Worm (Caenorhabditis elegans): ENCODE measurements around the gene cct-7.
A peak's percentile ranks its signal among the peaks of the same experiment; 100 is the strongest.

The cct-7 gene

DNA sequence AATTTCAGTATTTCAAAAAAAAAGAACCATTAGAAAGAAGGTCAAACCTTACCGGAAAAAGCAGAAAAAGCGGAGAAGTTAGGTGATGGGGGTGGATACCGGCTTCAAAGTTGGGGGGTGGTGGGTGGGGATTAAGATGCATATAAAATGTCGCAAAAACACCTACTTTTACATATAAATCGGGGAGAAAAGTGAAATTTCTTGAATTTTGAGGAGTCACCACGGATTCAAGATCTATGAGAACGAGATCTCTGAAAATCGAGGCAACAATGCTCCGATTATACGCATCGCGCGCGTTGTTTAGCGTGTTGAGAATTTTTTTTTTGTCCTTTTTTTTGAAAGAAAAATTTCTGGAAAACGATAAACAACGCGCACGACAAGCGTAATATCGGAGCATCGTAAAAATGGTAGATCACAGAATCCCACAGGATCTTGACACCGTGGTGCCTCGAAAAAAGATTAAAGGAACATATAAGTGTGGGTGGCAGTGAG lies 3.5 kb downstream of the cct-7 start (continued):
- no peak for TF ChIP-seq fkh-10 (GFP tag; optimal IDR thresholded peaks at IDR 0.05)
- no peak for TF ChIP-seq ceh-9 (tag; optimal IDR thresholded peaks at IDR 0.05)
- no peak for TF ChIP-seq ceh-18 (tag; optimal IDR thresholded peaks at IDR 0.05)
- no peak for TF ChIP-seq sox-2 (GFP tag; IDR thresholded peaks at IDR 0.05)
- peak; percentile 31 for TF ChIP-seq ets-4 (tag; optimal IDR thresholded peaks at IDR 0.05)
- TF ChIP-seq hlh-6 (tag; optimal IDR thresholded peaks at IDR 0.05), result no peak
- TF ChIP-seq tbx-2 (tag; optimal IDR thresholded peaks at IDR 0.05), result peak; percentile 57
- no peak for TF ChIP-seq che-1 (tag; optimal IDR thresholded peaks at IDR 0.05)
- TF ChIP-seq unc-3 (GFP tag; conservative IDR thresholded peaks at IDR 0.05), result no peak
- no peak for TF ChIP-seq unc-3 (tag; optimal IDR thresholded peaks at IDR 0.05)
- TF ChIP-seq sox-4 (tag; optimal IDR thresholded peaks at IDR 0.05), result peak; percentile 15
- peak; percentile 24 for TF ChIP-seq pha-2 (tag; optimal IDR thresholded peaks at IDR 0.05)
- TF ChIP-seq hlh-8 (tag; optimal IDR thresholded peaks at IDR 0.05), result no peak
- TF ChIP-seq ceh-30 (tag; optimal IDR thresholded peaks at IDR 0.05), result no peak
- TF ChIP-seq nfya-1 (tag; optimal IDR thresholded peaks at IDR 0.05), result no peak
- TF ChIP-seq fax-1 (tag; optimal IDR thresholded peaks at IDR 0.05), result peak; percentile 9
- peak; percentile 21 for TF ChIP-seq F13H6.1 (tag; optimal IDR thresholded peaks at IDR 0.05)
- TF ChIP-seq ceh-24 (tag; optimal IDR thresholded peaks at IDR 0.05), result no peak
- TF ChIP-seq ahr-1 (tag; optimal IDR thresholded peaks at IDR 0.05), result peak; percentile 11
- peak; percentile 14 for TF ChIP-seq tbx-7 (tag; optimal IDR thresholded peaks at IDR 0.05)
- no peak for TF ChIP-seq ceh-19 (GFP tag; optimal IDR thresholded peaks at IDR 0.05)
- TF ChIP-seq ceh-14 (tag; optimal IDR thresholded peaks at IDR 0.05), result no peak
- no peak for TF ChIP-seq ceh-48 (tag; optimal IDR thresholded peaks at IDR 0.05)
- TF ChIP-seq elt-4 (tag; optimal IDR thresholded peaks at IDR 0.05), result no peak
- TF ChIP-seq hlh-13 (GFP tag; optimal IDR thresholded peaks at IDR 0.05), result no peak
- TF ChIP-seq K09A11.1 (tag; optimal IDR thresholded peaks at IDR 0.05; ENCODE audit: insufficient read depth), result no peak
- no peak for TF ChIP-seq npax-4 (tag; optimal IDR thresholded peaks at IDR 0.05)
- peak; percentile 26 for TF ChIP-seq ztf-16 (tag; optimal IDR thresholded peaks at IDR 0.05)
- TF ChIP-seq odd-2 (tag; optimal IDR thresholded peaks at IDR 0.05), result no peak
- no peak for TF ChIP-seq gmeb-2 (tag; optimal IDR thresholded peaks at IDR 0.05)
- no peak for TF ChIP-seq T23F11.4 (GFP tag; optimal IDR thresholded peaks at IDR 0.05)
- TF ChIP-seq C08G9.2 (tag; optimal IDR thresholded peaks at IDR 0.05), result peak; percentile 54
- TF ChIP-seq unc-86 (tag; optimal IDR thresholded peaks at IDR 0.05), result no peak
- TF ChIP-seq K02D7.2 (tag; optimal IDR thresholded peaks at IDR 0.05), result peak; percentile 24
- TF ChIP-seq ref-2 (tag; optimal IDR thresholded peaks at IDR 0.05), result peak; percentile 46
- TF ChIP-seq ama-1 (optimal IDR thresholded peaks at IDR 0.05), result peak; percentile 77
- TF ChIP-seq ceh-2 (tag; optimal IDR thresholded peaks at IDR 0.05), result peak; percentile 24

DNA sequence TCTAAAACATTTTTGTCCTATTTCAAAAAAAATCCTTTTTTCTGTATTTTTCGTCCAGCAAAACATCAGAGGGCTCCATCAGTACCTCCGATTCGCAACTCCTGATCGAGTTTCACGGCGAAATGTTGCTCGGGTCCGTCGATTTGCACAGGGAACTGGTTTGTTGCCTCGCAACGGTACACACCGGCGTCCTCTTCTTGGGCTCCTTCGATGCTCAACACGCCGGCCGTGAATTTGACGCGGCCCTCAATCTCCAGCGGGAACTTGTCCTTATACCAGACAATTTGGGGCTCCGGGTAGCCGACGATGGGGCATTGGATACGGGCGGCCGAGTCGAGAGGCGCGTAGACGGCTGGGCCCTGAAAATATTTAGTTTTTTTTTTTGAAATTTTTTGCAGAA lies 6.0 kb downstream of the cct-7 start:
- TF ChIP-seq lim-6 (tag; optimal IDR thresholded peaks at IDR 0.05) (no peak), pha-2 (tag; optimal IDR thresholded peaks at IDR 0.05) (no peak), C08G9.2 (tag; optimal IDR thresholded peaks at IDR 0.05) (no peak), unc-86 (tag; optimal IDR thresholded peaks at IDR 0.05) (no peak), fax-1 (tag; optimal IDR thresholded peaks at IDR 0.05) (no peak), T23F11.4 (GFP tag; optimal IDR thresholded peaks at IDR 0.05) (no peak), rnt-1 (tag; optimal IDR thresholded peaks at IDR 0.05) (no peak), che-1 (tag; optimal IDR thresholded peaks at IDR 0.05) (no peak), sdc-2 (tag; optimal IDR thresholded peaks at IDR 0.05) (no peak)

DNA sequence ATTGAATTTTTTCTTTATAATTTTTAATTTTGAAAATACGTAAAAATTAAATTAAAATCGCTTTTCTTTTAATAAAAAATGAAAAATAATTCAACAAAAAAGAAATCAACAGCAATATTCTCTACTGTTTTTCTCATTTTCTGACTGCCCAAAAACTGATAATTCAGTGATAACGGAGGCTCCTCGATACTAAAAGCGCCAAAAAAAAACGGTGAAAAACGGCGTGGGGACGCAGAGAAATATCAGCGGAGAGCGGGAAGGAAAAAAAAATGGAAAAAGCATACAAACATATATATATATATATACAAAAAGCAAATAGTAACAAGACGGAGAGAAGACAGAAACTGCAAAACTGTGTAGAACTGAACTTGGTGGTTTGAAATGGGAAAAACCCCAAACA lies 11.1 kb downstream of the cct-7 start:
- TF ChIP-seq C08G9.2 (tag; optimal IDR thresholded peaks at IDR 0.05) (no peak), ceh-45 (GFP tag; IDR thresholded peaks at IDR 0.05) (no peak), pax-1 (tag; optimal IDR thresholded peaks at IDR 0.05) (no peak), che-1 (tag; optimal IDR thresholded peaks at IDR 0.05) (no peak), fkh-10 (GFP tag; optimal IDR thresholded peaks at IDR 0.05) (no peak), ceh-22 (tag; optimal IDR thresholded peaks at IDR 0.05) (no peak), ama-1 (optimal IDR thresholded peaks at IDR 0.05) (no peak), fkh-6 (tag; optimal IDR thresholded peaks at IDR 0.05) (no peak), hlh-30 (tag; optimal IDR thresholded peaks at IDR 0.05; ENCODE audit: insufficient read depth) (no peak), nhr-232 (tag; optimal IDR thresholded peaks at IDR 0.05) (no peak), F13H6.1 (tag; optimal IDR thresholded peaks at IDR 0.05) (no peak), nfya-1 (tag; optimal IDR thresholded peaks at IDR 0.05) (no peak)
